Worm (Caenorhabditis elegans) whole organism, L3 larva: Measurements from ENCODE around the gene W02B12.11.
A peak's percentile ranks its signal among the peaks of the same experiment; 100 is the strongest.

Experiments
- R02D3.7 ChIP-seq: fragments of 150-350 bp; optimal IDR thresholded peaks from 2 replicates; lab custom pipeline; 2014; ENCODE audit warnings: missing biosample characterization, missing genetic modification characterization
- ZK546.5 ChIP-seq: sonication (generic microtip); optimal IDR thresholded peaks from 2 replicates; lab custom pipeline; 2017; ENCODE audit warnings: missing biosample characterization, missing genetic modification characterization
- aly-2 ChIP-seq: fragments of 150-350 bp; optimal IDR thresholded peaks from 2 replicates; lab custom pipeline; 2014; ENCODE audit warnings: missing biosample characterization, missing genetic modification characterization
- ama-1 ChIP-seq: fragments of 150-350 bp; optimal IDR thresholded peaks from 2 replicates; lab custom pipeline; 2018
- ceh-16 ChIP-seq: sonication (generic microtip); optimal IDR thresholded peaks from 2 replicates; lab custom pipeline; 2017; ENCODE audit warnings: missing biosample characterization, missing genetic modification characterization
- ceh-28 ChIP-seq: fragments of 150-350 bp; optimal IDR thresholded peaks from 2 replicates; lab custom pipeline; 2014; ENCODE audit warnings: missing biosample characterization, missing genetic modification reagents, missing genetic modification characterization
- ceh-9 ChIP-seq: sonication (generic microtip); optimal IDR thresholded peaks from 2 replicates; lab custom pipeline; 2018; ENCODE audit warnings: missing biosample characterization, missing genetic modification characterization
- egl-27 ChIP-seq: sonication (generic microtip); optimal IDR thresholded peaks from 4 replicates; lab custom pipeline; 2017; ENCODE audit warnings: missing biosample characterization, missing genetic modification reagents, missing genetic modification characterization
- egl-5 ChIP-seq: fragments of 150-350 bp; optimal IDR thresholded peaks from 2 replicates; lab custom pipeline; 2017; ENCODE audit warnings: missing biosample characterization, missing genetic modification reagents, missing genetic modification characterization, inconsistent platforms
- elt-1 ChIP-seq: fragments of 150-350 bp; optimal IDR thresholded peaks from 2 replicates; lab custom pipeline; 2014; ENCODE audit warnings: missing biosample characterization, missing genetic modification characterization
- elt-2 ChIP-seq: sonication (generic microtip); optimal IDR thresholded peaks from 2 replicates; lab custom pipeline; 2016; ENCODE audit warnings: missing genetic modification reagents, mild to moderate bottlenecking, missing genetic modification characterization, missing compliant biosample characterization
- elt-3 ChIP-seq, 3 experiments: fragments of 150-350 bp in 1 of 3; sonication (generic microtip) in 2 of 3; optimal IDR thresholded peaks; 2 replicates in 2 of 3; 4 replicates in 1 of 3; lab custom pipeline; 2014 to 2017; ENCODE audit warnings: missing biosample characterization in 3 of 3, missing genetic modification characterization in 3 of 3
- eor-1 ChIP-seq, 2 experiments: fragments of 150-350 bp; optimal IDR thresholded peaks; 2 replicates each; lab custom pipeline; 2014 to 2018; ENCODE audit warnings: missing biosample characterization in 2 of 2, missing genetic modification characterization in 2 of 2
- fkh-10 ChIP-seq: sonication (generic microtip); optimal IDR thresholded peaks from 2 replicates; lab custom pipeline; 2017; ENCODE audit warnings: missing biosample characterization, missing genetic modification reagents, missing genetic modification characterization
- fos-1 ChIP-seq: fragments of 150-350 bp; optimal IDR thresholded peaks from 2 replicates; lab custom pipeline; 2014; ENCODE audit warnings: missing biosample characterization, missing genetic modification characterization
- hmg-11 ChIP-seq: sonication (generic microtip); optimal IDR thresholded peaks from 2 replicates; lab custom pipeline; 2016; ENCODE audit warnings: missing genetic modification characterization, missing compliant biosample characterization
- jun-1 ChIP-seq: fragments of 150-350 bp; optimal IDR thresholded peaks from 2 replicates; lab custom pipeline; 2014; ENCODE audit warnings: missing biosample characterization, missing genetic modification reagents, missing genetic modification characterization
- lin-15B ChIP-seq: fragments of 150-350 bp; optimal IDR thresholded peaks from 2 replicates; lab custom pipeline; 2014; ENCODE audit warnings: missing biosample characterization, missing genetic modification characterization
- lin-39 ChIP-seq: fragments of 150-350 bp; optimal IDR thresholded peaks from 2 replicates; lab custom pipeline; 2018; ENCODE audit warnings: missing biosample characterization, missing genetic modification reagents, missing genetic modification characterization
- lsy-12 ChIP-seq: sonication (generic microtip); optimal IDR thresholded peaks from 2 replicates; lab custom pipeline; 2016; ENCODE audit warnings: mild to moderate bottlenecking, missing genetic modification characterization, missing compliant biosample characterization
- mdl-1 ChIP-seq: fragments of 150-350 bp; optimal IDR thresholded peaks from 2 replicates; lab custom pipeline; 2014; ENCODE audit warnings: missing biosample characterization, missing genetic modification characterization
- mml-1 ChIP-seq: fragments of 150-350 bp; sonication (generic microtip); optimal IDR thresholded peaks from 3 replicates; lab custom pipeline; 2014; ENCODE audit warnings: missing biosample characterization, missing genetic modification characterization
- nfya-1 ChIP-seq: sonication (generic microtip); optimal IDR thresholded peaks from 2 replicates; lab custom pipeline; 2017; ENCODE audit warnings: missing genetic modification characterization, mild to moderate bottlenecking, missing compliant biosample characterization, antibody characterized with exemption, moderate library complexity; ENCODE audit not compliant: insufficient read depth
- nhr-11 ChIP-seq: fragments of 150-350 bp; optimal IDR thresholded peaks from 2 replicates; lab custom pipeline; 2014; ENCODE audit warnings: missing biosample characterization, missing genetic modification characterization
- nhr-12 ChIP-seq: fragments of 150-350 bp; optimal IDR thresholded peaks from 2 replicates; lab custom pipeline; 2014; ENCODE audit warnings: missing biosample characterization, missing genetic modification characterization
- nhr-23 ChIP-seq: fragments of 150-350 bp; optimal IDR thresholded peaks from 2 replicates; lab custom pipeline; 2014; ENCODE audit warnings: missing biosample characterization, missing genetic modification reagents, missing genetic modification characterization
- nhr-237 ChIP-seq: fragments of 150-350 bp; optimal IDR thresholded peaks from 2 replicates; lab custom pipeline; 2014; ENCODE audit warnings: missing biosample characterization, missing genetic modification characterization
- nhr-25 ChIP-seq: sonication (generic microtip); optimal IDR thresholded peaks from 2 replicates; lab custom pipeline; 2017; ENCODE audit warnings: missing biosample characterization, missing genetic modification characterization
- nhr-28 ChIP-seq: fragments of 150-350 bp; optimal IDR thresholded peaks from 2 replicates; lab custom pipeline; 2014; ENCODE audit warnings: missing biosample characterization, missing genetic modification characterization
- nhr-43 ChIP-seq: sonication (generic microtip); optimal IDR thresholded peaks from 2 replicates; lab custom pipeline; 2016; ENCODE audit warnings: mild to moderate bottlenecking, missing genetic modification characterization, missing compliant biosample characterization; ENCODE audit not compliant: poor library complexity, severe bottlenecking
- nhr-76 ChIP-seq: fragments of 150-350 bp; sonication (generic microtip); optimal IDR thresholded peaks from 5 replicates; lab custom pipeline; 2014; ENCODE audit warnings: missing biosample characterization, missing genetic modification characterization
- nhr-77 ChIP-seq: fragments of 150-350 bp; optimal IDR thresholded peaks from 2 replicates; lab custom pipeline; 2014; ENCODE audit warnings: missing biosample characterization, missing genetic modification characterization
- pha-4 ChIP-seq: fragments of 150-350 bp; optimal IDR thresholded peaks from 2 replicates; lab custom pipeline; 2014; ENCODE audit warnings: missing biosample characterization, missing genetic modification reagents, missing genetic modification characterization
- pqm-1 ChIP-seq: fragments of 150-350 bp; optimal IDR thresholded peaks from 2 replicates; lab custom pipeline; 2017; ENCODE audit warnings: missing biosample characterization, missing genetic modification characterization, inconsistent platforms
- sea-2 ChIP-seq: fragments of 150-350 bp; sonication (generic microtip); optimal IDR thresholded peaks from 4 replicates; lab custom pipeline; 2014; ENCODE audit warnings: missing biosample characterization, missing genetic modification reagents, missing genetic modification characterization
- snpc-4 ChIP-seq: fragments of 150-350 bp; optimal IDR thresholded peaks from 2 replicates; lab custom pipeline; 2014; ENCODE audit warnings: missing biosample characterization, missing genetic modification characterization
- tbx-2 ChIP-seq: sonication (generic microtip); optimal IDR thresholded peaks from 2 replicates; lab custom pipeline; 2016; ENCODE audit warnings: mild to moderate bottlenecking, missing genetic modification characterization, missing compliant biosample characterization
- unc-62 ChIP-seq: fragments of 150-350 bp; sonication (generic microtip); optimal IDR thresholded peaks from 4 replicates; lab custom pipeline; 2014; ENCODE audit warnings: missing biosample characterization, missing genetic modification reagents, missing genetic modification characterization
- ztf-11 ChIP-seq: fragments of 150-350 bp; optimal IDR thresholded peaks from 2 replicates; lab custom pipeline; 2014; ENCODE audit warnings: missing biosample characterization, missing genetic modification characterization
- ztf-4 ChIP-seq: fragments of 150-350 bp; optimal IDR thresholded peaks from 2 replicates; lab custom pipeline; 2014; ENCODE audit warnings: missing biosample characterization, missing genetic modification characterization

Gene W02B12.11

DNA sequence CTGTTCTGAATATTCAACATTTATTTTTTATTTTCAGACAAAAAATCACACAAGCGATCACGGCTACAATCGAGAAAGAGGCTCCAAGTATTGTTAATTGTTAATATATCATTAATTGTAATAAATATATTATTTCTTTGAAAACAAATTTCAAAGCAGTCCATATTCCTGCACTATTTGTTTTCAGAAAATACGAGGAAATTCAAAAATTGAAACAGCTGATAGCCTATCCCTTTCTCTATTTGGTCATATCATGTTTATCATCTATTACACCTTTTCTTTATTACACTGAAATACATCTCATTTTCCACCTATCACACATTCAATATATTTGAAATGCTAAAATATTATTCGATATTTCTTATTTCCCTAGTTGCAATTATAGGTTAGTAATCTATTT, 28.7 kb upstream of the W02B12.11 start, which contains the start of gene W02B12.13:
TSS of gene W02B12.13 (plus strand) at position 301 of the 400 bp plus-strand sequence.
- no peak for TF ChIP-seq fos-1 (tag; lab: Kevin White, UChicago)
- TF ChIP-seq ceh-28 (tag; lab: Kevin White, UChicago): no peak
- no peak for TF ChIP-seq sea-2 (GFP tag; lab: Kevin White, UChicago)
- TF ChIP-seq ztf-11: no peak

DNA sequence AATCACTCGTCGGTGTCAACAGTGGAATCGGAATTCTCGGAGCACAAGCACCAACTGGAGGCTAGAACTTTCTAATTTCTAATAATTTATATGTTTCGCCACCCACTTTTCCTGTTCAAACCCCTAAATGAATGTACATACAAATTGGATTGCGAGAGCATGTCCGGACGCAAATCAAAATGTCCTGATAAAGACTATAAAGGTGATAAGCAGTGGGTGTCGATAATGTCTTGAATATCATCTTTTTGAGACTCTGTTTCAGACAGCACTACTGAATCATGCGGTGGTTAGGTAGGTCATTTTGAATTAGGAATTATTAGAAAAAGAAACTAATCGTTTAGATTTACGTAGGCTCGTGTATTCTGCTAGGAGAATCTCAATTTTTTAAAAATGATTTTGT, 24.9 kb upstream of the W02B12.11 start, which contains the start of gene W02B12.1:
TSS of gene W02B12.1 (plus strand) at position 269 of the 400 bp plus-strand sequence.
- no peak for TF ChIP-seq sea-2 (GFP tag; lab: Kevin White, UChicago)
- peak; percentile 72 for TF ChIP-seq pqm-1 (tag; lab: Kevin White, UChicago)
- TF ChIP-seq elt-2 (tag; lab: Kevin White, UChicago): peak; percentile 77
- TF ChIP-seq, all 47 proteins: peak for 2

DNA sequence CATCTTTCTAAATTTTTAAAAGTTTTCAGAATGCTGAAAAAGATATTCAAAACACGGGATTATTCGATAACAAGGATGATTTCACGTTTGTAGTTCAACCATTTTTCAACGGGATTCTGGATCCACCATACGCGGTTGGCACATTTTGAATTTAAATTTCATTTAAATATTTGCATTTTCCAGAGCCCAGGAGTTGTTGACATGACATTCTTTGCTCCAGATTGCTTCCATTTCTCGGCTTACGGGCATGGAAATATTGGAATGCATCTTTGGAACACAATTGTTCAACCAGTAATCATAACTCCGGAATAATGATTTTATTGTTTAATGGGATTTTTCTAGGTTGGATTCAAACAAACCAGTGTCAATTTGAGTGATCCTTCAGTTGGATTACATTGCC, 22.8 kb upstream of the W02B12.11 start:
- TF ChIP-seq jun-1: no peak
- TF ChIP-seq sea-2 (GFP tag; lab: Kevin White, UChicago): no peak
- TF ChIP-seq unc-62 (GFP tag; lab: Kevin White, UChicago): no peak
- no peak for TF ChIP-seq lin-15B (tag; lab: Kevin White, UChicago)
- no peak for TF ChIP-seq ceh-28 (tag; lab: Kevin White, UChicago)
- no peak for TF ChIP-seq aly-2 (tag; lab: Kevin White, UChicago)
- TF ChIP-seq ZK546.5 (tag; lab: Kevin White, UChicago): no peak
- no peak for TF ChIP-seq nhr-11 (tag; lab: Kevin White, UChicago)
- TF ChIP-seq eor-1 (tag; optimal IDR thresholded peaks at IDR 0.05; lab: Kevin White, UChicago): no peak
- TF ChIP-seq hmg-11 (tag; lab: Kevin White, UChicago): no peak
- TF ChIP-seq R02D3.7 (tag; lab: Kevin White, UChicago): no peak
- TF ChIP-seq ztf-4 (tag; lab: Kevin White, UChicago): no peak
- TF ChIP-seq lsy-12 (tag; lab: Kevin White, UChicago): no peak

DNA sequence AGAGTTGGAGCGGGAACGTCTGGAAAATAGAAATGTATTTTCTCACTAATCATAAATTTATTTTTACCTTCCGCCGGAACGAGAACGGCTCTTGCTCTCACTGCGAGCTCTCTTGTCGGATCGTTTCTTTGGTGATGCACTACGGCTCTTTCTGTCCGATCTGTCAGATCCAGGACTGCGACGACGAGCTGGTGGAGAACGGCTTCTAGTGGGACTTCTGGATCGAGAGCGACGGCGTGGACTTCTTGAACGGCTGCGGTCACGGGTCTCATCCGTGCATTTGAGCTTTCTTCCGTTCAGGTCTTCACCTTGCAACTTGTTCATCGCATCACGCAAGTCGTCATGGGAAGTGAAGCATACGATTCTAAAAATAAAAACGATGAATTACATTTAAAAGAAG, 21.9 kb upstream of the W02B12.11 start:
- no peak for TF ChIP-seq nfya-1 (tag; lab: Kevin White, UChicago)
- TF ChIP-seq jun-1: no peak
- TF ChIP-seq tbx-2: no peak
- TF ChIP-seq ama-1 (lab: Kevin White, UChicago): no peak
- no peak for TF ChIP-seq pqm-1 (tag; lab: Kevin White, UChicago)
- no peak for TF ChIP-seq nhr-12 (tag; lab: Kevin White, UChicago)
- no peak for TF ChIP-seq pha-4
- no peak for TF ChIP-seq snpc-4 (tag; lab: Kevin White, UChicago)
- TF ChIP-seq ceh-16: no peak
- no peak for TF ChIP-seq nhr-28
- no peak for TF ChIP-seq elt-2 (tag; lab: Kevin White, UChicago)
- no peak for TF ChIP-seq nhr-237 (tag; lab: Kevin White, UChicago)
- TF ChIP-seq nhr-76 (tag; lab: Kevin White, UChicago): no peak
- TF ChIP-seq sea-2 (GFP tag; lab: Kevin White, UChicago): no peak
- no peak for TF ChIP-seq nhr-25 (tag; lab: Kevin White, UChicago)
- TF ChIP-seq lin-15B (tag; lab: Kevin White, UChicago): no peak
- no peak for TF ChIP-seq ceh-9 (tag; lab: Kevin White, UChicago)
- TF ChIP-seq egl-27 (tag; lab: Kevin White, UChicago): no peak
- no peak for TF ChIP-seq lin-39 (tag; lab: Kevin White, UChicago)

DNA sequence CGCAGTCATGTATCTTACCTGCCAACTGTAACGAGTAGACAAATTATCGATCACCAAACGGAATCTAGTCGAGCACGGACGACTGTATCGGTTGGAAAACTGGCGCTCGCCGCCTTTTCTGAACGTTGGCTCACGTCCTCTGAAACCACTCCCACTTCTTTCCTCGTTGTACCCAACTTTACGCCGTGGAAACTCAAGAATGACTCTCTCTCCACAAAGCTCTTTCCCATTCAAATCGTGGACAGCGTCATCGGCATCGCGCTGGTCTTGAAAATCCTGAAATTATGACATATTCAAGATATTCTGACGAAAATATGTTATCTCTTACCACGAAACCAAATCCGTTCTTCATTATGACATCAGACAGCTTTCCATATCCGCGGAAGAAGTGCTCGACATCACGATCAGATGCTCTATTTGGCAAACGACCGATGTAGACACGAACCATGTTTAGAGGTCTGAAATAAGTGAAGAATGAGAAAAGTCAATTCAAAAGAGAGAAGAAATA, 21.1 kb upstream of the W02B12.11 start, which contains the start of gene rsp-2:
TSS of gene rsp-2 (minus strand) at position 458 of the 508 bp plus-strand sequence.
- no peak for TF ChIP-seq eor-1 (tag; optimal IDR thresholded peaks at IDR 0.05; lab: Kevin White, UChicago)
- no peak for TF ChIP-seq hmg-11 (tag; lab: Kevin White, UChicago)
- no peak for TF ChIP-seq elt-1
- TF ChIP-seq lin-15B (tag; lab: Kevin White, UChicago): no peak
- no peak for TF ChIP-seq tbx-2

DNA sequence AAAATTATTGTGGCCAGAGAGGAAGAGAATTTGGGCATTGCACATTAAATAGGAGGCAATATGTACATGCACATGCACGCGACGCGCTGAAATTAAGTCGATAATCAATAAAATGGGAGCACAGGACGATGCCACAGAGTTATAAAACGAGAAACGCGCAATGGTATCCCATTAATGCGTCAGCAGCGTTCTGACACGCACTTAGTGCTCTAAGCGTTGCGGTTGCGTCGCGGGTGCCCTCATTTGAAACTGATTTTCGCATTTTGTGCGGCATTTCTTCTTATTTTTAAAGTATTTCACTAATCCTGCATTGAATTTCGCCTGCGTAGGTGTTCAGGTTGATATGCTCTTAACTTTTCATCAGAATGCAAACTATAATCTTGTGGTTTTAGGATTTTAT, 20.6 kb upstream of the W02B12.11 start, which contains the start of gene rsp-1:
TSS of gene rsp-1 (plus strand) at position 338 of the 400 bp plus-strand sequence.
- TF ChIP-seq lin-15B (tag; lab: Kevin White, UChicago): peak; percentile 90
- TF ChIP-seq aly-2 (tag; lab: Kevin White, UChicago): no peak
- TF ChIP-seq pha-4: peak; percentile 95
- TF ChIP-seq nhr-76 (tag; lab: Kevin White, UChicago): no peak
- no peak for TF ChIP-seq mml-1 (tag; lab: Kevin White, UChicago)
- TF ChIP-seq fkh-10 (GFP tag; lab: Kevin White, UChicago): no peak
- no peak for TF ChIP-seq nhr-77 (tag; lab: Kevin White, UChicago)
- no peak for TF ChIP-seq mdl-1 (tag; lab: Kevin White, UChicago)
- TF ChIP-seq nhr-23 (tag; lab: Kevin White, UChicago): peak; percentile 96
- TF ChIP-seq R02D3.7 (tag; lab: Kevin White, UChicago): peak; percentile 85
- peak; percentile 89 for TF ChIP-seq lsy-12 (tag; lab: Kevin White, UChicago)
- TF ChIP-seq nfya-1 (tag; lab: Kevin White, UChicago): peak; percentile 88
- peak; percentile 90 for TF ChIP-seq snpc-4 (tag; lab: Kevin White, UChicago)
- TF ChIP-seq eor-1 (tag; optimal IDR thresholded peaks at IDR 0.05; lab: Kevin White, UChicago): no peak
- peak; percentile 85 for TF ChIP-seq egl-5
- TF ChIP-seq nhr-43: peak; percentile 87
- no peak for TF ChIP-seq ceh-16
- no peak for TF ChIP-seq ama-1 (lab: Kevin White, UChicago)
- no peak for TF ChIP-seq elt-3 (tag; optimal IDR thresholded peaks at IDR 0.05; lab: Kevin White, UChicago)
- TF ChIP-seq elt-2 (tag; lab: Kevin White, UChicago): peak; percentile 90
